Worm (Caenorhabditis elegans) whole organism, midembryonic: ENCODE data around the gene Y62H9A.7.

Experiments
- T22C8.4 ChIP-seq: fragments of 200-800 bp; sonication (Bioruptor generic); IDR thresholded peaks from 2 replicates; pipeline ENCODE4 v1.3.6; 2022; ENCODE audit warnings: missing genetic modification characterization, missing compliant biosample characterization
- cog-1 ChIP-seq: sonication (generic microtip); optimal IDR thresholded peaks from 2 replicates; lab custom pipeline; 2016; ENCODE audit warnings: missing genetic modification characterization, missing compliant biosample characterization
- flt-1 ChIP-seq: fragments of 200-800 bp; sonication (Bioruptor generic); IDR thresholded peaks from 2 replicates; pipeline ENCODE4 v1.3.6; 2022; ENCODE audit warnings: missing genetic modification characterization, missing compliant biosample characterization
- klf-2 ChIP-seq: fragments of 200-800 bp; sonication (Bioruptor generic); conservative IDR thresholded peaks from 2 replicates; pipeline ENCODE4 v1.3.6; 2022; ENCODE audit warnings: missing genetic modification reagents, missing genetic modification characterization, missing compliant biosample characterization
- med-1 ChIP-seq: sonication (generic microtip); optimal IDR thresholded peaks from 2 replicates; lab custom pipeline; 2017; ENCODE audit warnings: missing genetic modification characterization, mild to moderate bottlenecking, missing compliant biosample characterization, antibody characterized with exemption, missing genetic modification reagents; ENCODE audit not compliant: insufficient read depth
- ref-1 ChIP-seq: fragments of 200-800 bp; sonication (Bioruptor generic); conservative IDR thresholded peaks from 2 replicates; pipeline ENCODE4 v1.3.6; 2022; ENCODE audit warnings: missing genetic modification reagents, missing genetic modification characterization, missing compliant biosample characterization
- tab-1 ChIP-seq: fragments of 200-800 bp; sonication (Bioruptor generic); IDR thresholded peaks from 2 replicates; pipeline ENCODE4 v1.3.6; 2022; ENCODE audit warnings: missing genetic modification characterization, missing compliant biosample characterization
- ztf-23 ChIP-seq: fragments of 200-800 bp; sonication (Bioruptor generic); IDR thresholded peaks from 2 replicates; pipeline ENCODE4 v1.3.6; 2022; ENCODE audit warnings: missing genetic modification reagents, missing genetic modification characterization, missing compliant biosample characterization
- ztf-29 ChIP-seq: fragments of 200-800 bp; sonication (Bioruptor generic); IDR thresholded peaks from 2 replicates; pipeline ENCODE4 v1.3.6; 2022; ENCODE audit warnings: missing genetic modification reagents, missing genetic modification characterization, missing compliant biosample characterization

Gene Y62H9A.7

DNA sequence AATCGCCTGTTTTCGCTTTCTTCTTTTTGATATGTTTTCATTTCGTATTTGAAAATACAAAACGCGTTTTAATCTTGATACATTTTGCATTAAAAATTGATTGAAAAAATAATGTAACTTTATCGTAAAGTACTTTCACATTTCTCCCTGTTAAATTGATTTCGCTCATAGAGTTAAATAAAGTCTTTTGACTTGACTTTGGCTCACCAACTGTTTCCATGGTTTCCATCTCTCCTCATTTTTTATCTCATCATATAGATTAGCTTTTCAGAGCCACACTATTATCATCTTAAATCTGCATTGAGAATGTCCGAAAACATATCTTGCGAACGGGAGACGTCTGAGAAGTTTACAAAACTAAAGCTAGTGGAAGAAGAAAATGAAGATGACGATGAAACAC lies 22.2 kb downstream of the Y62H9A.7 start, which contains the start of gene F54F7.10:
F54F7.10 (plus strand) TSS at position 301 of the 400 bp plus-strand sequence.
- TF ChIP-seq ztf-29 (GFP tag; lab: Robert Waterston, UW) (no peak), ztf-23 (GFP tag; lab: Robert Waterston, UW) (no peak)

- TF ChIP-seq ztf-23 (GFP tag; lab: Robert Waterston, UW), result no peak
- TF ChIP-seq ref-1 (GFP tag; lab: Robert Waterston, UW), result no peak
- TF ChIP-seq klf-2 (GFP tag; lab: Robert Waterston, UW), result no peak
- no peak for TF ChIP-seq flt-1
- no peak for TF ChIP-seq ztf-29 (GFP tag; lab: Robert Waterston, UW)
- TF ChIP-seq tab-1 (GFP tag; lab: Robert Waterston, UW), result no peak
- no peak for TF ChIP-seq T22C8.4 (GFP tag; lab: Robert Waterston, UW)
- no peak for TF ChIP-seq med-1
- no peak for TF ChIP-seq cog-1 (tag; lab: Kevin White, UChicago)
Measured at ce11 chrX:11857178-11857577, 28.3 kb downstream of the Y62H9A.7 start, which contains the start of gene mes-1. Gene mes-1, plus strand, starts transcription at chrX:11857478.

DNA sequence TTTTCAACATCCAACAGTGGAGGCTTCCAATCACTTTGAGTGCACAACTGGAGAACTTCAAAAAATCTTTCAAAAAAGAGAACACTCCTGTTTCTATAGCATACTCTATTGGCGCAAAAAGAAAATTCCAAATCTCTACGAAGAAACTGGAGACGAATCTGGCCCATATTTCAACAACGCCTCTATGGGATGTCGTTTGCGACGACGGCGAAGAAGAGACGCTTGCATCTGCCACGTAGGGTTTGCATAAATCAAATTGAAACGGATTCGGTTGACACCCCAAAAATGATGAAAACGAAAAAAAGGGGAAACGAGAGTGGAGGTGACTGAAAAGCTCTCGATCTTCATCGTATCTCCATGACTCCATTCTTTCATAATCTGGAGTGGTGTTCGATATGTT lies 29.3 kb downstream of the Y62H9A.7 start:
- TF ChIP-seq ztf-29 (GFP tag; lab: Robert Waterston, UW) (no peak), tab-1 (GFP tag; lab: Robert Waterston, UW) (no peak), T22C8.4 (GFP tag; lab: Robert Waterston, UW) (no peak)

DNA sequence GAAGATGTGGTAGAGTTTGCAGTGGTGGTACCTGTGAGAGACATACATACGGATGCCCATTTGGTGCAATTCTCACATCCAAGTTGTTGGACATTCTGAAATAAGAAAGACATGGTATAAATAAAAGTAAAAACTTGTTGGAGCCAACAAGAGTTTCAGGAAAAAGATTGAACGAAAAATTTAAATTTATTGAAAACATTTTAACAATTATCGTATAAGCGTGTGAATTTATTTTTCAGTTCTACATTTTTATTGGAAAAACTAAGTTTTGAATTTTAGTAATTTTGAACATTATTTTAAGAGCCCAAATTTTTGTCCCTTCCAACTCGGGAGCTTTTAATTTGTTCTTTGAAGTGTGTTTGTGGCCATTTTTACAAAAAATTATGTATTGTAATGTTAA lies 30.6 kb downstream of the Y62H9A.7 start, which contains the start of gene F54F7.8:
F54F7.8 (minus strand) TSS at position 101 of the 400 bp plus-strand sequence.
- TF ChIP-seq tab-1 (GFP tag; lab: Robert Waterston, UW) (no peak), ref-1 (GFP tag; lab: Robert Waterston, UW) (no peak), ztf-23 (GFP tag; lab: Robert Waterston, UW) (no peak), flt-1 (no peak), ztf-29 (GFP tag; lab: Robert Waterston, UW) (no peak), T22C8.4 (GFP tag; lab: Robert Waterston, UW) (no peak), klf-2 (GFP tag; lab: Robert Waterston, UW) (no peak), cog-1 (tag; lab: Kevin White, UChicago) (no peak), med-1 (no peak)

- no peak for TF ChIP-seq tab-1 (GFP tag; lab: Robert Waterston, UW)
- TF ChIP-seq flt-1, result no peak
- TF ChIP-seq ref-1 (GFP tag; lab: Robert Waterston, UW), result no peak
- no peak for TF ChIP-seq med-1
- TF ChIP-seq ztf-29 (GFP tag; lab: Robert Waterston, UW), result no peak
- TF ChIP-seq ztf-23 (GFP tag; lab: Robert Waterston, UW), result no peak
- TF ChIP-seq T22C8.4 (GFP tag; lab: Robert Waterston, UW), result no peak
- no peak for TF ChIP-seq cog-1 (tag; lab: Kevin White, UChicago)
Measured at ce11 chrX:11854432-11854831, 31.0 kb downstream of the Y62H9A.7 start.

ce11 chrX:11852494-11852893 lies 33.0 kb downstream of the Y62H9A.7 start, which contains the start of gene xtr-1:
Gene xtr-1, plus strand, starts transcription at chrX:11852794.
- TF ChIP-seq klf-2 (GFP tag; lab: Robert Waterston, UW) (no peak), ztf-23 (GFP tag; lab: Robert Waterston, UW) (no peak), tab-1 (GFP tag; lab: Robert Waterston, UW) (no peak), ref-1 (GFP tag; lab: Robert Waterston, UW) (no peak), ztf-29 (GFP tag; lab: Robert Waterston, UW) (no peak), T22C8.4 (GFP tag; lab: Robert Waterston, UW) (no peak), med-1 (no peak), cog-1 (tag; lab: Kevin White, UChicago) (no peak), flt-1 (no peak)

DNA sequence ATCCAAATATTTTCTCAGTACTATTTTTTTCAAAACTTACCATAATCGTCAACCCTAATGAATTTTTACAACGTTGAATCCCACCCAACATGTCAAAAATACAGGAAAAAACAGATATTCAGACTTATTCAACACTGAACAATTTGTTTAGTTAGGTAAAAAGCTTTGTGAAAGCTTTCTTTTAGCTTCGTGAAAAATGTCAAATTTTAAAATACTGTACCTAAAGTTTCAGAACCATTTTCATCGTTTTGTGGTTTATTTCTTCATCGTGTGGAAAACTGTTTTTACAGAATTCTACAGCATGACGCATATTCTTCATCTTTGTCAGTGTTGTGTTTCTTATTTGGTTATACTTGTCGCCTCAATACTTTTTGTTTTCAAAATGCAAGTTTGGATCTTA lies 34.9 kb downstream of the Y62H9A.7 start, which contains the start of gene F54F7.14:
F54F7.14 (plus strand) TSS at position 301 of the 400 bp plus-strand sequence.
- no peak for TF ChIP-seq cog-1 (tag; lab: Kevin White, UChicago)
- no peak for TF ChIP-seq med-1
- TF ChIP-seq ztf-23 (GFP tag; lab: Robert Waterston, UW), result no peak
- no peak for TF ChIP-seq ref-1 (GFP tag; lab: Robert Waterston, UW)
- TF ChIP-seq tab-1 (GFP tag; lab: Robert Waterston, UW), result no peak
- no peak for TF ChIP-seq klf-2 (GFP tag; lab: Robert Waterston, UW)
- no peak for TF ChIP-seq ztf-29 (GFP tag; lab: Robert Waterston, UW)
- TF ChIP-seq T22C8.4 (GFP tag; lab: Robert Waterston, UW), result no peak
- no peak for TF ChIP-seq flt-1

- no peak for TF ChIP-seq med-1
- TF ChIP-seq tab-1 (GFP tag; lab: Robert Waterston, UW), result no peak
- TF ChIP-seq ztf-23 (GFP tag; lab: Robert Waterston, UW), result no peak
- no peak for TF ChIP-seq cog-1 (tag; lab: Kevin White, UChicago)
- TF ChIP-seq ztf-29 (GFP tag; lab: Robert Waterston, UW), result no peak
- TF ChIP-seq ref-1 (GFP tag; lab: Robert Waterston, UW), result no peak
- no peak for TF ChIP-seq klf-2 (GFP tag; lab: Robert Waterston, UW)
- TF ChIP-seq T22C8.4 (GFP tag; lab: Robert Waterston, UW), result no peak
- TF ChIP-seq flt-1, result no peak
Measured at ce11 chrX:11850082-11850481, 35.4 kb downstream of the Y62H9A.7 start, which contains the start of gene F54F7.3. Gene F54F7.3, minus strand, starts transcription at chrX:11850182.

DNA sequence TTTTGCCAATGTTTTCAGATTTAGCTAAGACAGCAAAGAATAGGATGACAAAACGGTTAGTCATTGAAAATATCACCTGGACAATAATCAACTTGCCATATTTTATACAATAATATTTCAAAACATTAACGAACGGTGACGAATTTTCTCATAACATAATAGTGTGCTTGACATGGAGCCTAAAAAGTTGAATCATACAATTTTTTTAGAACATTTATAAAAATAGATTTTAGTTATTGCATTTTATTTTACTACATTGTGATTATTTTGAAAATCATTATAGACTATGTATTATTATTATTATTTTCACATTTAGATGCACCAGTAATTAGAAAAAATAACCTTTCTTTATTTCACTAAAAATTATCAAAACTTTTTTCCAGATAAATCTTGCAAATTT lies 36.9 kb downstream of the Y62H9A.7 start, which contains the start of gene F54F7.9:
F54F7.9 (minus strand) TSS at position 101 of the 400 bp plus-strand sequence.
- TF ChIP-seq tab-1 (GFP tag; lab: Robert Waterston, UW) (no peak), ztf-23 (GFP tag; lab: Robert Waterston, UW) (no peak), ztf-29 (GFP tag; lab: Robert Waterston, UW) (no peak), med-1 (no peak), klf-2 (GFP tag; lab: Robert Waterston, UW) (no peak), ref-1 (GFP tag; lab: Robert Waterston, UW) (no peak), flt-1 (no peak), cog-1 (tag; lab: Kevin White, UChicago) (no peak), T22C8.4 (GFP tag; lab: Robert Waterston, UW) (no peak)

- TF ChIP-seq flt-1 (no peak), med-1 (no peak), cog-1 (tag; lab: Kevin White, UChicago) (no peak), ztf-23 (GFP tag; lab: Robert Waterston, UW) (no peak), tab-1 (GFP tag; lab: Robert Waterston, UW) (no peak)
Measured at ce11 chrX:11843363-11843762, 42.1 kb downstream of the Y62H9A.7 start, which contains the start of gene F54F7.2. Gene F54F7.2, plus strand, starts transcription at chrX:11843663.
